Fruit fly (Drosophila melanogaster) whole organism, prepupa: ENCODE results near the gene Nepl18.

Experiments
- CG10631 ChIP-seq: fragments of 200-800 bp; sonication (Bioruptor generic); optimal IDR thresholded peaks from 2 replicates; lab custom pipeline; 2016; ENCODE audit warnings: missing biosample characterization, missing genetic modification characterization
- CG10669 ChIP-seq: fragments of 200-800 bp; sonication (Bioruptor generic); optimal IDR thresholded peaks from 3 replicates; lab custom pipeline; 2018; ENCODE audit warnings: missing biosample characterization, mild to moderate bottlenecking, missing genetic modification characterization, moderate library complexity
- CG11762 ChIP-seq: fragments of 200-800 bp; sonication (Bioruptor generic); optimal IDR thresholded peaks from 3 replicates; lab custom pipeline; 2016; ENCODE audit warnings: missing biosample characterization, missing genetic modification characterization; ENCODE audit not compliant: insufficient read depth
- CG11902 ChIP-seq: fragments of 200-800 bp; sonication (Bioruptor generic); optimal IDR thresholded peaks from 3 replicates; lab custom pipeline; 2016; ENCODE audit warnings: missing biosample characterization, missing genetic modification characterization
- CG15336 ChIP-seq: fragments of 200-800 bp; sonication (Bioruptor generic); IDR thresholded peaks from 2 replicates; pipeline ENCODE4 v1.3.6; 2022; ENCODE audit warnings: missing biosample characterization, missing genetic modification characterization
- CG1621 ChIP-seq: fragments of 200-800 bp; sonication (Bioruptor generic); optimal IDR thresholded peaks from 3 replicates; lab custom pipeline; 2018; ENCODE audit warnings: missing biosample characterization, mild to moderate bottlenecking, missing genetic modification characterization
- CG16779 ChIP-seq: fragments of 200-800 bp; sonication (Bioruptor generic); optimal IDR thresholded peaks from 3 replicates; lab custom pipeline; 2017; ENCODE audit warnings: missing biosample characterization, mild to moderate bottlenecking, missing genetic modification characterization
- CG31627 ChIP-seq: fragments of 200-800 bp; sonication (Bioruptor generic); optimal IDR thresholded peaks from 3 replicates; lab custom pipeline; 2016; ENCODE audit warnings: missing biosample characterization, missing genetic modification characterization
- CG34406 ChIP-seq: fragments of 200-800 bp; sonication (Bioruptor generic); optimal IDR thresholded peaks from 3 replicates; lab custom pipeline; 2016; ENCODE audit warnings: missing biosample characterization, missing genetic modification characterization
- CG4318 ChIP-seq: fragments of 200-800 bp; sonication (Bioruptor generic); optimal IDR thresholded peaks from 3 replicates; lab custom pipeline; 2017; ENCODE audit warnings: missing biosample characterization, mild to moderate bottlenecking, missing genetic modification characterization
- CG6163 ChIP-seq: fragments of 200-800 bp; sonication (Bioruptor generic); IDR thresholded peaks from 3 replicates; pipeline ENCODE4 v1.3.6; 2022; ENCODE audit warnings: missing biosample characterization, missing genetic modification characterization
- CG6276 ChIP-seq: fragments of 200-800 bp; sonication (Bioruptor generic); optimal IDR thresholded peaks from 2 replicates; lab custom pipeline; 2017; ENCODE audit warnings: missing biosample characterization, mild to moderate bottlenecking, missing genetic modification characterization
- CG6792 ChIP-seq: fragments of 200-800 bp; sonication (Bioruptor generic); optimal IDR thresholded peaks from 3 replicates; lab custom pipeline; 2016; ENCODE audit warnings: missing biosample characterization, missing genetic modification characterization
- CG6808 ChIP-seq: fragments of 200-800 bp; sonication (Bioruptor generic); optimal IDR thresholded peaks from 3 replicates; lab custom pipeline; 2017; ENCODE audit warnings: missing biosample characterization, missing genetic modification characterization, mild to moderate bottlenecking, moderate library complexity, missing genetic modification reagents
- CG6854 ChIP-seq: fragments of 200-800 bp; sonication (Bioruptor generic); optimal IDR thresholded peaks from 2 replicates; lab custom pipeline; 2017; ENCODE audit warnings: missing biosample characterization, mild to moderate bottlenecking, missing genetic modification characterization
- CG7368 ChIP-seq: fragments of 200-800 bp; sonication (Bioruptor generic); optimal IDR thresholded peaks from 3 replicates; lab custom pipeline; 2016; ENCODE audit warnings: missing biosample characterization, missing genetic modification characterization
- CG8319 ChIP-seq: fragments of 200-800 bp; sonication (Bioruptor generic); optimal IDR thresholded peaks from 3 replicates; lab custom pipeline; 2016; ENCODE audit warnings: missing biosample characterization, missing genetic modification characterization
- CG8632 ChIP-seq: fragments of 200-800 bp; sonication (Bioruptor generic); optimal IDR thresholded peaks from 3 replicates; lab custom pipeline; 2016; ENCODE audit warnings: missing biosample characterization, missing genetic modification characterization
- CG9139 ChIP-seq: fragments of 200-800 bp; sonication (Bioruptor generic); optimal IDR thresholded peaks from 3 replicates; lab custom pipeline; 2017; ENCODE audit warnings: missing biosample characterization, mild to moderate bottlenecking, missing genetic modification characterization
- Eip75B ChIP-seq: fragments of 200-800 bp; sonication (Bioruptor generic); optimal IDR thresholded peaks from 3 replicates; lab custom pipeline; 2016; ENCODE audit warnings: missing biosample characterization, missing genetic modification characterization
- Eip78C ChIP-seq: fragments of 200-800 bp; sonication (Bioruptor generic); peaks from one replicate; lab custom pipeline; 2016; ENCODE audit warnings: missing biosample characterization, missing genetic modification characterization
- Eip93F ChIP-seq: fragments of 200-800 bp; sonication (Bioruptor generic); optimal IDR thresholded peaks from 2 replicates; lab custom pipeline; 2016; ENCODE audit warnings: missing biosample characterization, mild to moderate bottlenecking, missing genetic modification characterization
- Ets21C ChIP-seq: fragments of 200-800 bp; sonication (Bioruptor generic); optimal IDR thresholded peaks from 3 replicates; lab custom pipeline; 2016; ENCODE audit warnings: missing biosample characterization, missing genetic modification characterization
- Ets96B ChIP-seq: fragments of 200-800 bp; optimal IDR thresholded peaks from 2 replicates; lab custom pipeline; 2019; ENCODE audit warnings: missing biosample characterization, mild to moderate bottlenecking, missing genetic modification characterization, moderate library complexity
- Gug ChIP-seq: fragments of 200-800 bp; sonication (Bioruptor generic); IDR thresholded peaks from 2 replicates; pipeline ENCODE4 v1.3.6; 2022; ENCODE audit warnings: missing biosample characterization, missing genetic modification characterization
- Hr38 ChIP-seq: sonication (Bioruptor generic); optimal IDR thresholded peaks from 2 replicates; lab custom pipeline; 2016; ENCODE audit warnings: missing biosample characterization, missing genetic modification characterization
- Hr39 ChIP-seq: fragments of 200-800 bp; sonication (Bioruptor generic); optimal IDR thresholded peaks from 2 replicates; lab custom pipeline; 2016; ENCODE audit warnings: missing biosample characterization, missing genetic modification characterization
- Hr4 ChIP-seq: fragments of 200-800 bp; sonication (Bioruptor generic); optimal IDR thresholded peaks from 3 replicates; lab custom pipeline; 2016; ENCODE audit warnings: missing biosample characterization, missing genetic modification characterization
- Lpt ChIP-seq: fragments of 200-800 bp; sonication (Bioruptor generic); optimal IDR thresholded peaks from 3 replicates; lab custom pipeline; 2016; ENCODE audit warnings: missing biosample characterization, missing genetic modification characterization
- Met ChIP-seq: fragments of 200-800 bp; sonication (Bioruptor generic); optimal IDR thresholded peaks from 3 replicates; lab custom pipeline; 2016; ENCODE audit warnings: missing biosample characterization, missing genetic modification characterization
- Smox ChIP-seq: fragments of 200-800 bp; sonication (Bioruptor generic); optimal IDR thresholded peaks from 3 replicates; lab custom pipeline; 2016; ENCODE audit warnings: missing biosample characterization, missing genetic modification characterization
- Sox102F ChIP-seq: fragments of 200-800 bp; sonication (Bioruptor generic); optimal IDR thresholded peaks from 2 replicates; lab custom pipeline; 2016; ENCODE audit warnings: missing biosample characterization, mild to moderate bottlenecking, missing genetic modification characterization
- Sox14 ChIP-seq: fragments of 200-800 bp; sonication (Bioruptor generic); optimal IDR thresholded peaks from 3 replicates; lab custom pipeline; 2016; ENCODE audit warnings: missing biosample characterization, missing genetic modification characterization
- Sox15 ChIP-seq: fragments of 200-800 bp; sonication (Bioruptor generic); optimal IDR thresholded peaks from 3 replicates; lab custom pipeline; 2016; ENCODE audit warnings: missing biosample characterization, missing genetic modification characterization
- acj6 ChIP-seq: fragments of 200-800 bp; sonication (Bioruptor generic); optimal IDR thresholded peaks from 3 replicates; lab custom pipeline; 2016; ENCODE audit warnings: missing biosample characterization, missing genetic modification characterization
- cyc ChIP-seq: fragments of 200-800 bp; sonication (Bioruptor generic); optimal IDR thresholded peaks from 3 replicates; lab custom pipeline; 2016; ENCODE audit warnings: missing biosample characterization, missing genetic modification characterization
- dsx ChIP-seq: fragments of 200-800 bp; optimal IDR thresholded peaks from 3 replicates; lab custom pipeline; 2019; ENCODE audit warnings: missing biosample characterization, mild to moderate bottlenecking, missing genetic modification characterization, moderate library complexity; ENCODE audit not compliant: poor library complexity, severe bottlenecking
- eg ChIP-seq: fragments of 200-800 bp; sonication (Bioruptor generic); IDR thresholded peaks from 3 replicates; pipeline ENCODE4 v1.3.6; 2022; ENCODE audit warnings: missing biosample characterization, missing genetic modification characterization
- esn ChIP-seq: fragments of 200-800 bp; sonication (Bioruptor generic); optimal IDR thresholded peaks from 2 replicates; lab custom pipeline; 2016; ENCODE audit warnings: missing biosample characterization, mild to moderate bottlenecking, missing genetic modification characterization, moderate library complexity
- fkh ChIP-seq: fragments of 200-800 bp; sonication (Bioruptor generic); optimal IDR thresholded peaks from 3 replicates; lab custom pipeline; 2017; ENCODE audit warnings: missing biosample characterization, mild to moderate bottlenecking, missing genetic modification characterization, moderate library complexity
- lz ChIP-seq: fragments of 200-800 bp; sonication (Bioruptor generic); optimal IDR thresholded peaks from 3 replicates; lab custom pipeline; 2016; ENCODE audit warnings: missing biosample characterization, missing genetic modification characterization
- net ChIP-seq: fragments of 200-800 bp; sonication (Bioruptor generic); optimal IDR thresholded peaks from 3 replicates; lab custom pipeline; 2016; ENCODE audit warnings: missing biosample characterization, missing genetic modification characterization
- pdm3 ChIP-seq: fragments of 200-800 bp; sonication (Bioruptor generic); optimal IDR thresholded peaks from 3 replicates; lab custom pipeline; 2016; ENCODE audit warnings: missing biosample characterization, missing genetic modification characterization
- spab ChIP-seq: fragments of 200-800 bp; sonication (Bioruptor generic); optimal IDR thresholded peaks from 2 replicates; lab custom pipeline; 2017; ENCODE audit warnings: missing biosample characterization, mild to moderate bottlenecking, missing genetic modification characterization, missing genetic modification reagents
- ss ChIP-seq, 2 experiments: fragments of 200-800 bp; sonication (Bioruptor generic); optimal IDR thresholded peaks; 2 replicates in 1 of 2; 3 replicates in 1 of 2; lab custom pipeline; 2017 to 2018; ENCODE audit warnings: mild to moderate bottlenecking in 2 of 2, missing biosample characterization in 2 of 2, missing genetic modification characterization in 2 of 2, moderate library complexity in 1 of 2
- vri ChIP-seq: fragments of 200-800 bp; sonication (Bioruptor generic); optimal IDR thresholded peaks from 3 replicates; lab custom pipeline; 2016; ENCODE audit warnings: missing biosample characterization, mild to moderate bottlenecking, missing genetic modification characterization

The Nepl18 gene

DNA sequence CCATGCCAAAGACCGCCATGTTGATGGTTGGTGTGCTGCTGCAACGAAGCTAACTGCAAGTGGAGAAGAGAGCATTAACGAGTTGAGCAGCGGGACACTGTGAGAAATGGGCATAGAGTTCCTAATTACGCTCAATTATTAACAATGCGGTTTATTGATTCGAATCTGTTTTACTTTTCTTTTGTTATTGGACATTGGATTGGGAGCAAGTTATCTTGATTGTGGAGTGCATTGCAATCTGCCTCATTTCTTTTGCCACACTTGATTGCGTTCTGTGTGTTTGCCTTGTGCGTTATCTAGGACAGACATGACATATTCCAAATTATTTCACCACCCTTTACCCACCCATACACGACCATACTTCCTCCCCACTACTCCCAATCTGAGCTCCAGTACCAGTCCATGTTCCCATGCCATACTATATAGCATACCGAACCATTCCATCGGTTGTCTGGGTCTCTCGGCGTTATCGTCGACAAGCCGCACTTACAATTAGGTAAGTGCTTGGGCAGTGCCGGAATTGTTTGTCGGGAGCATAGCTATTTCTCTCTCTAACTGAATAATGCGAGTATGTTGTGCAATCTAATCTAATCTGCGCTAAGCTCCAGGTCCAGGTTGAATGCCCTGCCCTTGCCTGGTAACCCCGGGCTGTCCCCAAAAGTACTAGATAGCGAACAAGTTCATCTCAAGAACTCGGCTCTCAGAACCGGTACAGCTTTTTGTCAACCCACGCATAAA lies 18.0 kb upstream of the Nepl18 start (continued):
- TF ChIP-seq Ets21C (no peak), vri (no peak), Sox15 (GFP tag; lab: Kevin White, UChicago) (no peak), Smox (GFP tag; lab: Kevin White, UChicago) (no peak), acj6 (GFP tag; lab: Kevin White, UChicago) (peak; percentile 47), fkh (GFP tag; lab: Kevin White, UChicago) (no peak), Met (GFP tag; lab: Kevin White, UChicago) (peak; percentile 23), spab (GFP tag; lab: Kevin White, UChicago) (peak; percentile 35), CG6854 (GFP tag; lab: Kevin White, UChicago) (no peak), CG10669 (peak; percentile 13), Ets96B (tag; lab: Kevin White, UChicago) (peak; percentile 47), CG31627 (GFP tag; lab: Kevin White, UChicago) (peak; percentile 30), Lpt (GFP tag; lab: Kevin White, UChicago) (no peak), CG7368 (no peak), Hr39 (peak; percentile 29), Hr38 (no peak), CG9139 (no peak), CG6163 (GFP tag; lab: Robert Waterston, UW) (peak; percentile 77), CG15336 (GFP tag; lab: Robert Waterston, UW) (peak; percentile 74), eg (GFP tag; lab: Robert Waterston, UW) (peak; percentile 73; the same call in 2 of the 3 replicates), CG11902 (GFP tag; lab: Kevin White, UChicago) (no peak), Hr4 (GFP tag; lab: Kevin White, UChicago) (peak; percentile 70)
- TF ChIP-seq, all 60 proteins: peak for 40

DNA sequence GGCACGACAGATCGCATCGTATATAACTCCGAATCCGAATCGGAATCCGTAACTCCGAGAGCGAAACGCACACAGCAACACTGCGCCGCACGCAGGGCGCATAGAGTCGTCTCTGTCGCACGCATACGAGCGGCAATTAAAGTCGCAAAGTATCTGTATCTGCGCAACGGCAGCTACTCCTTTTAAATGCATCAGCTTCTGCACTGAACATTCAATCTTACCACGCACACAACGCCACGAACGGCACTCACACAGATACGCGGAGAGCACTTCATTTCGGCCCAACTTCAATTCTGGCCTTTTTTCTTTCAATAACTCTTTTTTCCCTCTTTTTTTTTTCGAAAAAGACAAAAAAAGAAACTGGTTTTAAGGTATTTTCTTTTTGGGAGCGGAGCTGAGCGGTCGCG lies 17.2 kb upstream of the Nepl18 start:
- TF ChIP-seq CG4318 (GFP tag; lab: Kevin White, UChicago), result no peak
- TF ChIP-seq Hr4 (GFP tag; lab: Kevin White, UChicago), result no peak
- peak; percentile 55; the same call in 1 of the 2 replicates for TF ChIP-seq CG15336 (GFP tag; lab: Robert Waterston, UW)
- peak; percentile 17 for TF ChIP-seq Sox14 (GFP tag; lab: Kevin White, UChicago)
- TF ChIP-seq CG6808, result peak; percentile 92
- peak; percentile 37 for TF ChIP-seq CG6792 (GFP tag; lab: Kevin White, UChicago)
- TF ChIP-seq Eip78C (GFP tag; lab: Kevin White, UChicago), result peak; percentile 57
- TF ChIP-seq dsx (GFP tag; lab: Kevin White, UChicago), result peak; percentile 65
- peak; percentile 98 to 99 for TF ChIP-seq ss (GFP tag; optimal IDR thresholded peaks at IDR 0.05; lab: Kevin White, UChicago)
- TF ChIP-seq spab (GFP tag; lab: Kevin White, UChicago), result peak; percentile 94
- TF ChIP-seq CG8319 (GFP tag; lab: Kevin White, UChicago), result peak; percentile 68
- peak; percentile 66 for TF ChIP-seq CG34406 (GFP tag; lab: Kevin White, UChicago)
- peak; percentile 64 for TF ChIP-seq Sox102F
- TF ChIP-seq vri, result peak; percentile 70
- no peak for TF ChIP-seq fkh (GFP tag; lab: Kevin White, UChicago)
- TF ChIP-seq CG6854 (GFP tag; lab: Kevin White, UChicago), result peak; percentile 83
- peak; percentile 9 for TF ChIP-seq esn (GFP tag; lab: Kevin White, UChicago)
- peak; percentile 88 for TF ChIP-seq CG1621 (tag; lab: Kevin White, UChicago)
- TF ChIP-seq CG10631, result peak; percentile 40
- TF ChIP-seq Ets96B (tag; lab: Kevin White, UChicago), result peak; percentile 83
- TF ChIP-seq Eip93F (GFP tag; lab: Kevin White, UChicago), result peak; percentile 38
- peak; percentile 9 for TF ChIP-seq Smox (GFP tag; lab: Kevin White, UChicago)
- peak; percentile 86 for TF ChIP-seq CG6276
- TF ChIP-seq Lpt (GFP tag; lab: Kevin White, UChicago), result peak; percentile 78
- peak; percentile 57 for TF ChIP-seq CG11762 (GFP tag; lab: Kevin White, UChicago)
- peak; percentile 73 for TF ChIP-seq CG8632 (GFP tag; lab: Kevin White, UChicago)
- no peak for TF ChIP-seq Hr39
- peak; percentile 41 for TF ChIP-seq Met (GFP tag; lab: Kevin White, UChicago)
- no peak for TF ChIP-seq CG11902 (GFP tag; lab: Kevin White, UChicago)
- peak; percentile 84 for TF ChIP-seq net
- peak; percentile 52 for TF ChIP-seq CG7368
- TF ChIP-seq Gug (GFP tag; lab: Robert Waterston, UW), result no peak; the same call in 1 of the 2 replicates
- peak; percentile 88 for TF ChIP-seq CG16779
- TF ChIP-seq Eip75B (GFP tag; lab: Kevin White, UChicago), result peak; percentile 75
- no peak for TF ChIP-seq cyc (GFP tag; lab: Kevin White, UChicago)
- TF ChIP-seq acj6 (GFP tag; lab: Kevin White, UChicago), result no peak
- peak; percentile 59 for TF ChIP-seq pdm3 (GFP tag; lab: Kevin White, UChicago)
- TF ChIP-seq lz (GFP tag; lab: Kevin White, UChicago), result no peak
